Worm (Caenorhabditis elegans) whole organism, L2 larva: Measurements from ENCODE around the gene sru-40.

Source experiments
- ama-1 ChIP-seq: fragments of 150-350 bp; optimal IDR thresholded peaks from 2 replicates; lab custom pipeline; 2018; ENCODE audit warnings: inconsistent platforms
- nhr-23 ChIP-seq: fragments of 150-350 bp; optimal IDR thresholded peaks from 2 replicates; lab custom pipeline; 2014; ENCODE audit warnings: missing biosample characterization, missing genetic modification reagents, missing genetic modification characterization
- nhr-237 ChIP-seq: fragments of 150-350 bp; optimal IDR thresholded peaks from 2 replicates; lab custom pipeline; 2014; ENCODE audit warnings: missing biosample characterization, missing genetic modification characterization
- nhr-25 ChIP-seq: fragments of 150-350 bp; sonication (generic microtip); optimal IDR thresholded peaks from 3 replicates; lab custom pipeline; 2014; ENCODE audit warnings: missing biosample characterization, missing genetic modification characterization
- nhr-77 ChIP-seq: fragments of 150-350 bp; optimal IDR thresholded peaks from 2 replicates; lab custom pipeline; 2014; ENCODE audit warnings: missing biosample characterization, missing genetic modification characterization
- peb-1 ChIP-seq: fragments of 150-350 bp; optimal IDR thresholded peaks from 2 replicates; lab custom pipeline; 2014; ENCODE audit warnings: missing biosample characterization, missing genetic modification characterization
- skn-1 ChIP-seq: sonication (generic microtip); optimal IDR thresholded peaks from 2 replicates; lab custom pipeline; 2017; ENCODE audit warnings: missing biosample characterization, missing genetic modification characterization
- snpc-4 ChIP-seq: fragments of 150-350 bp; optimal IDR thresholded peaks from 2 replicates; lab custom pipeline; 2014; ENCODE audit warnings: missing biosample characterization, missing genetic modification characterization
- unc-39 ChIP-seq: fragments of 150-350 bp; optimal IDR thresholded peaks from 2 replicates; lab custom pipeline; 2014; ENCODE audit warnings: missing biosample characterization, missing genetic modification characterization
- unc-62 ChIP-seq: fragments of 150-350 bp; optimal IDR thresholded peaks from 2 replicates; lab custom pipeline; 2014; ENCODE audit warnings: missing biosample characterization, missing genetic modification reagents, missing genetic modification characterization
- ztf-4 ChIP-seq: fragments of 150-350 bp; optimal IDR thresholded peaks from 2 replicates; lab custom pipeline; 2014; ENCODE audit warnings: missing biosample characterization, missing genetic modification characterization

DNA sequence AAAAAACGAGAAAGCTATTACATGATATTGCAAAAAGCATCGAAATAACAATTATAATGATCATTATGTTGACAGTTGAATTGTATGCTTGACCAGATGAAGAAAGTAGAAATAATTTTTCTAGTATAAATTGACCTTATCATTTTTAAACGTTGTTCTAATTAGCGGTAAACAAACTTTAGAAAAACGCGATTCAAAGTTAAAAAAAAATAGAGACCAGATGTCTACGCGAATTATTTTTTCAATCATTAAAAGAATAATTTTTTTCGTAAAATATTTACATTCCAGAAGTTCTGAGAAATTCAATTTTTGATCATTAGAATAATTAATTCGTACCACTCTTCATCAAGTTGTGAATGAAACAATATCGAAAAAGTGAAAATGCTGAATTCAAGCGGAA, 31.8 kb downstream of the sru-40 start, which contains the start of gene F46B6.10:
- TF ChIP-seq ama-1 (lab: Kevin White, UChicago): no peak
- no peak for TF ChIP-seq unc-39 (tag; lab: Kevin White, UChicago)
- no peak for TF ChIP-seq ztf-4 (tag; lab: Kevin White, UChicago)
- no peak for TF ChIP-seq nhr-23
- no peak for TF ChIP-seq nhr-25 (tag; lab: Kevin White, UChicago)
- no peak for TF ChIP-seq skn-1 (tag; lab: Kevin White, UChicago)
- no peak for TF ChIP-seq unc-62
- TF ChIP-seq nhr-237 (tag; lab: Kevin White, UChicago): no peak
- no peak for TF ChIP-seq peb-1 (tag; lab: Kevin White, UChicago)
- TF ChIP-seq nhr-77 (tag; lab: Kevin White, UChicago): no peak
- TF ChIP-seq snpc-4 (tag; lab: Kevin White, UChicago): no peak
